Fruit fly (Drosophila melanogaster) whole organism, prepupa: Measurements from ENCODE around the gene CG6610.

Source experiments
- CG10669 ChIP-seq: fragments of 200-800 bp; sonication (Bioruptor generic); optimal IDR thresholded peaks from 3 replicates; lab custom pipeline; 2018; ENCODE audit warnings: missing biosample characterization, mild to moderate bottlenecking, missing genetic modification characterization, moderate library complexity
- CG3032 ChIP-seq: fragments of 200-800 bp; optimal IDR thresholded peaks from 2 replicates; lab custom pipeline; 2019; ENCODE audit warnings: missing biosample characterization, mild to moderate bottlenecking, missing genetic modification characterization, moderate library complexity
- CG3919 ChIP-seq: fragments of 200-800 bp; sonication (Bioruptor generic); optimal IDR thresholded peaks from 3 replicates; lab custom pipeline; 2016; ENCODE audit warnings: missing biosample characterization, missing genetic modification characterization
- CG7368 ChIP-seq: fragments of 200-800 bp; sonication (Bioruptor generic); optimal IDR thresholded peaks from 3 replicates; lab custom pipeline; 2016; ENCODE audit warnings: missing biosample characterization, missing genetic modification characterization
- CG8632 ChIP-seq: fragments of 200-800 bp; sonication (Bioruptor generic); optimal IDR thresholded peaks from 3 replicates; lab custom pipeline; 2016; ENCODE audit warnings: missing biosample characterization, missing genetic modification characterization
- Eip93F ChIP-seq: fragments of 200-800 bp; sonication (Bioruptor generic); optimal IDR thresholded peaks from 2 replicates; lab custom pipeline; 2016; ENCODE audit warnings: missing biosample characterization, mild to moderate bottlenecking, missing genetic modification characterization
- Ets96B ChIP-seq: fragments of 200-800 bp; optimal IDR thresholded peaks from 2 replicates; lab custom pipeline; 2019; ENCODE audit warnings: missing biosample characterization, mild to moderate bottlenecking, missing genetic modification characterization, moderate library complexity
- esn ChIP-seq: fragments of 200-800 bp; sonication (Bioruptor generic); optimal IDR thresholded peaks from 2 replicates; lab custom pipeline; 2016; ENCODE audit warnings: missing biosample characterization, mild to moderate bottlenecking, missing genetic modification characterization, moderate library complexity
- salr ChIP-seq, 2 experiments: fragments of 200-800 bp; sonication (Bioruptor generic); optimal IDR thresholded peaks; 3 replicates each; lab custom pipeline; 2016 to 2018; ENCODE audit warnings: missing biosample characterization in 2 of 2, missing genetic modification characterization in 2 of 2, mild to moderate bottlenecking in 1 of 2

DNA sequence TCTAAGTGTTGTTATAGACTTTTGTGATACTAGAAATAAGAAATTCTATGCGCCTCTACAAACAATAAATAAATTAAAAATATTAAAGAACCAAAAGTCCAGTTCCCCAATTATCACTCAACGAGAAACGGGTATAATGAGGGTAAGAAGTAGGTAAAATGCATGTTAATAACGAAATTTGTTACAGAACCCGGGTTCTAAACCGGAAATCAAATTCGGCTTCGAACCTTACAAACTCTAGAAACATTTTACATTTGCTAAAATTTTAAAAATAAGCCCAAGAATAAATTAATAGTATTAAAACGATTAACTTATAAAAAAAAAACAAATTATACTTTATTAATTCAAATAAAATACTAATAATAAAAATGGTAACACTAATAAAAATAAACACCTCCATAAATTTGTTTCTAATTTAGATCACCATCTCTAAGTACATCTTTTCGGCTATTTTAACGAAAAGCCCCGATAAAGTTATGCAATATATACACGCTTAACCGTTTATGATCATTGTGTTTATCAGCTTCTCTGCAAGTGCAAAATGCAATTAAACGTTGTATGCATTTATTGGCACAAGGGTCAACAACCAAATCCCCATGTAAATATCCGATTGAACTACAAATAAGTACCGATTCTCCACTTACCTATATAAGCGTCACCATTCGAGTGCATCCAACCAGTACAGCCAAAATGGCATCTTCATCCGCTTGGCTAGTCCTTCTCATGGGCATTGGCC, 3.7 kb upstream of the CG6610 start, which contains the start of gene CG6602:
- peak; percentile 53 for TF ChIP-seq esn
- peak; percentile 42 for TF ChIP-seq CG10669 (GFP tag; lab: Kevin White, UChicago)
- TF ChIP-seq CG3032 (tag; lab: Kevin White, UChicago): no peak
- TF ChIP-seq Eip93F (GFP tag; lab: Kevin White, UChicago): no peak
- peak; percentile 13 for TF ChIP-seq CG7368 (GFP tag; lab: Kevin White, UChicago)
- TF ChIP-seq salr (GFP tag; optimal IDR thresholded peaks at IDR 0.05; lab: Kevin White, UChicago): peak in 1 of 2 experiments; percentile 54
- no peak for TF ChIP-seq Ets96B (tag; lab: Kevin White, UChicago)
- no peak for TF ChIP-seq CG8632 (GFP tag; lab: Kevin White, UChicago)
- TF ChIP-seq CG3919 (GFP tag; lab: Kevin White, UChicago): peak; percentile 58
